Fruit fly (Drosophila melanogaster) whole organism, embryonic: ENCODE results near the gene CG34039.

Experiments
- ATbp ChIP-seq: fragments of 200-800 bp; sonication (Bioruptor generic); optimal IDR thresholded peaks from 2 replicates; lab custom pipeline; 2017; ENCODE audit warnings: missing biosample characterization, mild to moderate bottlenecking, missing genetic modification characterization, missing genetic modification reagents
- Abd-B ChIP-seq: fragments of 200-800 bp; sonication (Bioruptor generic); optimal IDR thresholded peaks from 2 replicates; lab custom pipeline; 2018; ENCODE audit warnings: missing biosample characterization, mild to moderate bottlenecking, missing genetic modification characterization, moderate library complexity
- Bteb2 ChIP-seq: fragments of 200-800 bp; sonication (Bioruptor generic); optimal IDR thresholded peaks from 2 replicates; lab custom pipeline; 2016; ENCODE audit warnings: missing biosample characterization, missing genetic modification characterization
- CG10366 ChIP-seq: fragments of 200-800 bp; sonication (Bioruptor generic); IDR thresholded peaks from 2 replicates; pipeline ENCODE4 v1.3.6; 2022; ENCODE audit warnings: missing biosample characterization, missing genetic modification characterization
- CG11247 ChIP-seq: fragments of 200-800 bp; sonication (Bioruptor generic); IDR thresholded peaks from 2 replicates; pipeline ENCODE4 v1.3.6; 2022; ENCODE audit warnings: missing biosample characterization, missing genetic modification characterization
- CG11398 ChIP-seq: fragments of 200-800 bp; sonication (Bioruptor generic); optimal IDR thresholded peaks from 2 replicates; lab custom pipeline; 2016; ENCODE audit warnings: missing biosample characterization, missing genetic modification characterization
- CG11456 ChIP-seq: fragments of 200-800 bp; sonication (Bioruptor generic); IDR thresholded peaks from 3 replicates; pipeline ENCODE4 v1.3.6; 2022; ENCODE audit warnings: missing biosample characterization, missing genetic modification characterization
- CG11723 ChIP-seq: fragments of 200-800 bp; sonication (Bioruptor generic); optimal IDR thresholded peaks from 2 replicates; lab custom pipeline; 2017; ENCODE audit warnings: missing biosample characterization, mild to moderate bottlenecking, missing genetic modification characterization
- CG12744 ChIP-seq: fragments of 200-800 bp; sonication (Bioruptor generic); optimal IDR thresholded peaks from 2 replicates; lab custom pipeline; 2016; ENCODE audit warnings: missing biosample characterization, missing genetic modification characterization
- CG12769 ChIP-seq: fragments of 200-800 bp; sonication (Bioruptor generic); optimal IDR thresholded peaks from 2 replicates; lab custom pipeline; 2019; ENCODE audit warnings: missing biosample characterization, mild to moderate bottlenecking, missing genetic modification characterization, moderate library complexity
- CG14050 ChIP-seq: fragments of 200-800 bp; sonication (Bioruptor generic); IDR thresholded peaks from 3 replicates; pipeline ENCODE4 v1.3.6; 2022; ENCODE audit warnings: missing biosample characterization, missing genetic modification characterization
- CG14710 ChIP-seq: fragments of 200-800 bp; sonication (Bioruptor generic); optimal IDR thresholded peaks from 3 replicates; lab custom pipeline; 2019; ENCODE audit warnings: missing biosample characterization, mild to moderate bottlenecking, missing genetic modification characterization, moderate library complexity
- CG17802 ChIP-seq: fragments of 200-800 bp; sonication (Bioruptor generic); optimal IDR thresholded peaks from 2 replicates; lab custom pipeline; 2018; ENCODE audit warnings: missing biosample characterization, mild to moderate bottlenecking, missing genetic modification characterization, moderate library complexity
- CG34422 ChIP-seq: fragments of 200-800 bp; sonication (Bioruptor generic); IDR thresholded peaks from 3 replicates; pipeline ENCODE4 v1.3.6; 2022; ENCODE audit warnings: missing biosample characterization, missing genetic modification characterization
- CG42726 ChIP-seq: fragments of 200-800 bp; sonication (Bioruptor generic); IDR thresholded peaks from 2 replicates; pipeline ENCODE4 v1.3.6; 2022; ENCODE audit warnings: missing biosample characterization, missing genetic modification characterization; ENCODE audit not compliant: partially characterized antibody
- CG5180 ChIP-seq: fragments of 200-800 bp; sonication (Bioruptor generic); optimal IDR thresholded peaks from 3 replicates; lab custom pipeline; 2017; ENCODE audit warnings: missing biosample characterization, missing genetic modification characterization, mild to moderate bottlenecking, moderate library complexity, missing genetic modification reagents
- CG6683 ChIP-seq: fragments of 200-800 bp; sonication (Bioruptor generic); optimal IDR thresholded peaks from 2 replicates; lab custom pipeline; 2017; ENCODE audit warnings: missing biosample characterization, mild to moderate bottlenecking, missing genetic modification characterization, missing genetic modification reagents
- CG7556 ChIP-seq: fragments of 200-800 bp; sonication (Bioruptor generic); optimal IDR thresholded peaks from 2 replicates; lab custom pipeline; 2017; ENCODE audit warnings: missing biosample characterization, mild to moderate bottlenecking, missing genetic modification characterization
- CG7963 ChIP-seq: fragments of 200-800 bp; sonication (Bioruptor generic); IDR thresholded peaks from 3 replicates; pipeline ENCODE4 v1.3.6; 2022; ENCODE audit warnings: missing biosample characterization, missing genetic modification characterization; ENCODE audit not compliant: partially characterized antibody
- CG8359 ChIP-seq: fragments of 200-800 bp; sonication (Bioruptor generic); optimal IDR thresholded peaks from 2 replicates; lab custom pipeline; 2017; ENCODE audit warnings: missing biosample characterization, mild to moderate bottlenecking, missing genetic modification characterization, borderline replicate concordance
- CG8765 ChIP-seq: fragments of 200-800 bp; sonication (Bioruptor generic); IDR thresholded peaks from 2 replicates; pipeline ENCODE4 v1.3.6; 2022; ENCODE audit warnings: missing biosample characterization, missing genetic modification characterization
- CG8924 ChIP-seq: fragments of 200-800 bp; optimal IDR thresholded peaks from 3 replicates; lab custom pipeline; 2019; ENCODE audit warnings: missing biosample characterization, mild to moderate bottlenecking, missing genetic modification characterization, moderate library complexity
- CG9437 ChIP-seq: fragments of 200-800 bp; sonication (Bioruptor generic); optimal IDR thresholded peaks from 2 replicates; lab custom pipeline; 2018; ENCODE audit warnings: missing biosample characterization, mild to moderate bottlenecking, missing genetic modification characterization
- Dip2 ChIP-seq: fragments of 200-800 bp; sonication (Bioruptor generic); IDR thresholded peaks from 2 replicates; pipeline ENCODE4 v1.3.6; 2022; ENCODE audit warnings: missing biosample characterization, missing genetic modification characterization
- Fer3 ChIP-seq: fragments of 200-800 bp; sonication (Bioruptor generic); optimal IDR thresholded peaks from 2 replicates; lab custom pipeline; 2018; ENCODE audit warnings: missing biosample characterization, mild to moderate bottlenecking, missing genetic modification characterization, moderate library complexity
- GATAe ChIP-seq: fragments of 200-800 bp; sonication (Bioruptor generic); conservative IDR thresholded peaks from 2 replicates; pipeline ENCODE4 v1.3.6; 2022; ENCODE audit warnings: missing biosample characterization, missing genetic modification characterization
- Gug ChIP-seq: fragments of 200-800 bp; sonication (Bioruptor generic); IDR thresholded peaks from 4 replicates; pipeline ENCODE4 v1.3.6; 2022; ENCODE audit warnings: missing biosample characterization, missing genetic modification characterization
- HLH3B ChIP-seq: fragments of 200-800 bp; sonication (Bioruptor generic); IDR thresholded peaks from 2 replicates; pipeline ENCODE4 v1.3.6; 2022; ENCODE audit warnings: missing biosample characterization, missing genetic modification characterization
- Hr51 ChIP-seq, 2 experiments: fragments of 200-800 bp; sonication (Bioruptor generic); optimal IDR thresholded peaks; 2 replicates in 1 of 2; 3 replicates in 1 of 2; lab custom pipeline; 2016 to 2018; ENCODE audit warnings: missing biosample characterization in 2 of 2, missing genetic modification characterization in 2 of 2, mild to moderate bottlenecking in 1 of 2, moderate library complexity in 1 of 2
- Jarid2 ChIP-seq: fragments of 200-800 bp; sonication (Bioruptor generic); optimal IDR thresholded peaks from 3 replicates; lab custom pipeline; 2017; ENCODE audit warnings: mild to moderate bottlenecking, missing biosample characterization, missing genetic modification reagents, missing genetic modification characterization
- Myb ChIP-seq: fragments of 200-800 bp; sonication (Bioruptor generic); optimal IDR thresholded peaks from 2 replicates; lab custom pipeline; 2016; ENCODE audit warnings: missing biosample characterization, missing genetic modification characterization
- Optix ChIP-seq: fragments of 200-800 bp; sonication (Bioruptor generic); IDR thresholded peaks from 3 replicates; pipeline ENCODE4 v1.3.6; 2022; ENCODE audit warnings: missing biosample characterization, missing genetic modification characterization
- Pdp1 ChIP-seq, 2 experiments: fragments of 200-800 bp; sonication (Bioruptor generic); optimal IDR thresholded peaks; 3 replicates each; lab custom pipeline; 2016; ENCODE audit warnings: missing biosample characterization in 2 of 2, missing genetic modification characterization in 2 of 2, mild to moderate bottlenecking in 1 of 2, moderate library complexity in 1 of 2
- chif ChIP-seq, 2 experiments: fragments of 200-800 bp; sonication (Bioruptor generic); optimal IDR thresholded peaks; 3 replicates each; lab custom pipeline; 2016; ENCODE audit warnings: missing biosample characterization in 2 of 2, missing genetic modification characterization in 2 of 2
- dan ChIP-seq: fragments of 200-800 bp; sonication (Bioruptor generic); IDR thresholded peaks from 2 replicates; pipeline ENCODE4 v1.3.6; 2022; ENCODE audit warnings: missing biosample characterization, missing genetic modification characterization
- disco-r ChIP-seq: fragments of 200-800 bp; sonication (Bioruptor generic); optimal IDR thresholded peaks from 2 replicates; lab custom pipeline; 2016; ENCODE audit warnings: missing biosample characterization, missing genetic modification characterization
- grn ChIP-seq: fragments of 200-800 bp; sonication (Bioruptor generic); optimal IDR thresholded peaks from 3 replicates; lab custom pipeline; 2017; ENCODE audit warnings: missing biosample characterization, missing genetic modification characterization
- hkb ChIP-seq, 2 experiments: fragments of 200-800 bp in 1 of 2; fragments of >200 bp in 1 of 2; sonication (Bioruptor generic) in 1 of 2; IDR thresholded peaks in 1 of 2; optimal IDR thresholded peaks in 1 of 2; 2 replicates each; pipeline versions ENCODE4 v1.3.6 to Lab custom; 2017 to 2022; ENCODE audit warnings: missing biosample characterization in 1 of 2, missing genetic modification characterization in 1 of 2
- hth ChIP-seq: fragments of >200 bp; optimal IDR thresholded peaks from 2 replicates; lab custom pipeline; 2017; ENCODE audit warnings: inconsistent platforms
- insv ChIP-seq, 2 experiments: fragments of 200-800 bp; sonication (Bioruptor generic); optimal IDR thresholded peaks; 3 replicates each; lab custom pipeline; 2016 to 2018; ENCODE audit warnings: missing biosample characterization in 2 of 2, missing genetic modification characterization in 2 of 2
- jumu ChIP-seq: fragments of 200-800 bp; sonication (Bioruptor generic); optimal IDR thresholded peaks from 3 replicates; lab custom pipeline; 2016; ENCODE audit warnings: missing biosample characterization, missing genetic modification characterization
- lab ChIP-seq: fragments of 200-800 bp; sonication (Bioruptor generic); optimal IDR thresholded peaks from 3 replicates; lab custom pipeline; 2017; ENCODE audit warnings: missing biosample characterization, missing genetic modification characterization, mild to moderate bottlenecking, moderate library complexity, missing genetic modification reagents
- lola ChIP-seq, 3 experiments: fragments of >200 bp in 2 of 3; fragments of 200-800 bp in 1 of 3; sonication (Bioruptor generic) in 1 of 3; optimal IDR thresholded peaks; 2 replicates each; lab custom pipeline; 2017 to 2019; ENCODE audit warnings: missing biosample characterization in 3 of 3, missing genetic modification characterization in 3 of 3, mild to moderate bottlenecking in 1 of 3, moderate library complexity in 1 of 3
- lov ChIP-seq, 2 experiments: fragments of 200-800 bp in 1 of 2; fragments of >200 bp in 1 of 2; sonication (Bioruptor generic) in 1 of 2; IDR thresholded peaks in 1 of 2; optimal IDR thresholded peaks in 1 of 2; 2 replicates in 1 of 2; 3 replicates in 1 of 2; pipeline versions ENCODE4 v1.3.6 to Lab custom; 2017 to 2022; ENCODE audit warnings: missing biosample characterization in 1 of 2, missing genetic modification characterization in 1 of 2
- oc ChIP-seq: fragments of 200-800 bp; sonication (Bioruptor generic); optimal IDR thresholded peaks from 2 replicates; lab custom pipeline; 2018; ENCODE audit warnings: missing biosample characterization, mild to moderate bottlenecking, missing genetic modification characterization, moderate library complexity
- org-1 ChIP-seq: fragments of 200-800 bp; sonication (Bioruptor generic); optimal IDR thresholded peaks from 2 replicates; lab custom pipeline; 2017; ENCODE audit warnings: missing biosample characterization, missing genetic modification characterization
- peb ChIP-seq: fragments of 200-800 bp; sonication (Bioruptor generic); IDR thresholded peaks from 2 replicates; pipeline ENCODE4 v1.3.6; 2022; ENCODE audit warnings: missing biosample characterization, missing genetic modification characterization
- repo ChIP-seq: fragments of 200-800 bp; sonication (Bioruptor generic); optimal IDR thresholded peaks from 2 replicates; lab custom pipeline; 2016; ENCODE audit warnings: missing biosample characterization, missing genetic modification characterization
- rib ChIP-seq: fragments of 200-800 bp; sonication (Bioruptor generic); IDR thresholded peaks from 2 replicates; pipeline ENCODE4 v1.3.6; 2022; ENCODE audit warnings: missing biosample characterization, missing genetic modification characterization

The CG34039 gene

DNA sequence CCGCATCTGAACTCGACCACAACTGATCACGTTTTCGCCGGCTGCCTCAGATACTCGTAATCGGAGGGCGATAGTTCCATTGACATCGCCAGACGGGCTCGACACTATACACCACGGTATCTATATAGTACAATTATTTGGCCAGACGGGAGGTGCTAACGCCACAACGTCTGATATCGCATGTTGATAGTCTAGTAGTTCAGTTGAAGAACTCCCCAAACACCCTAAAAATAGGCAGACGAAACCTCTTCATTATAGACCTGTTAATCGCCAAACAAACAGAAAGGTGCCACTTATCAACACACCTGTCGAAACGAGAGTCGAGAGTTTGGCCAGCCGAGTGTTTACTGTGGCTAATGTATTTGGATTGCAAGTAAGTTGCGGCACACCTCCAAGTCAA lies 4.7 kb upstream of the CG34039 start (continued):
- TF ChIP-seq oc (tag; lab: Kevin White, UChicago): peak; percentile 25
- TF ChIP-seq disco-r (GFP tag; lab: Kevin White, UChicago): no peak
- peak; percentile 22 for TF ChIP-seq CG14710 (tag; lab: Kevin White, UChicago)
- no peak for TF ChIP-seq hth (lab: Kevin White, UChicago)
- no peak for TF ChIP-seq Dip2 (GFP tag; lab: Robert Waterston, UW)
- TF ChIP-seq CG6683 (GFP tag; lab: Kevin White, UChicago): no peak
- no peak for TF ChIP-seq CG9437 (GFP tag; lab: Kevin White, UChicago)
- no peak for TF ChIP-seq CG7963 (GFP tag; lab: Robert Waterston, UW)
- peak; percentile 23 for TF ChIP-seq org-1 (GFP tag; lab: Kevin White, UChicago)
- no peak for TF ChIP-seq peb
- TF ChIP-seq CG42726 (GFP tag; lab: Robert Waterston, UW): no peak
- no peak for TF ChIP-seq CG8765
- TF ChIP-seq CG17802: no peak
- no peak for TF ChIP-seq GATAe (GFP tag; lab: Robert Waterston, UW)
- no peak for TF ChIP-seq CG11247 (GFP tag; lab: Robert Waterston, UW)
- peak in 1 of 2 experiments; percentile 65 for TF ChIP-seq Pdp1 (GFP tag; optimal IDR thresholded peaks at IDR 0.05; lab: Kevin White, UChicago)
- peak; percentile 62 for TF ChIP-seq CG8359 (GFP tag; lab: Kevin White, UChicago)
- no peak for TF ChIP-seq CG11398 (GFP tag; lab: Kevin White, UChicago)
- no peak for TF ChIP-seq chif (GFP tag; optimal IDR thresholded peaks at IDR 0.05; lab: Kevin White, UChicago)
- no peak for TF ChIP-seq dan (GFP tag; lab: Robert Waterston, UW)
- TF ChIP-seq CG11723 (GFP tag; lab: Kevin White, UChicago): peak; percentile 56
- TF ChIP-seq CG12769: peak; percentile 58
- TF ChIP-seq CG8924 (tag; lab: Kevin White, UChicago): peak; percentile 21
- TF ChIP-seq CG7556: no peak
- peak; percentile 29 for TF ChIP-seq Fer3 (tag; lab: Kevin White, UChicago)
- no peak for TF ChIP-seq repo (GFP tag; lab: Kevin White, UChicago)
- TF ChIP-seq lov (optimal IDR thresholded peaks at IDR 0.05; lab: Kevin White, UChicago): no peak
- TF ChIP-seq lov (GFP tag; IDR thresholded peaks at IDR 0.05; lab: Robert Waterston, UW): no peak
- no peak for TF ChIP-seq jumu (GFP tag; lab: Kevin White, UChicago)
- no peak for TF ChIP-seq CG34422
- no peak for TF ChIP-seq CG10366 (GFP tag; lab: Robert Waterston, UW)
- TF ChIP-seq rib (GFP tag; lab: Robert Waterston, UW): peak; percentile 64
- TF ChIP-seq CG12744: no peak
- TF ChIP-seq Myb: no peak
- peak; percentile 51; the same call in 1 of the 2 replicates for TF ChIP-seq HLH3B
- no peak for TF ChIP-seq hkb (optimal IDR thresholded peaks at IDR 0.05; lab: Kevin White, UChicago)
- peak; percentile 58 for TF ChIP-seq hkb (GFP tag; IDR thresholded peaks at IDR 0.05; lab: Robert Waterston, UW)
- peak; percentile 85 for TF ChIP-seq grn
- TF ChIP-seq Jarid2: peak; percentile 25
- TF ChIP-seq insv (GFP tag; optimal IDR thresholded peaks at IDR 0.05; lab: Kevin White, UChicago): peak in 1 of 2 experiments; percentile 29
- no peak for TF ChIP-seq Gug
- no peak for TF ChIP-seq Abd-B (GFP tag; lab: Kevin White, UChicago)
- no peak for TF ChIP-seq Bteb2
- peak; percentile 67 for TF ChIP-seq CG5180 (GFP tag; lab: Kevin White, UChicago)
- TF ChIP-seq lola (GFP tag; optimal IDR thresholded peaks at IDR 0.05; lab: Kevin White, UChicago): peak in 1 of 3 experiments; percentile 28
- no peak for TF ChIP-seq CG11456 (GFP tag; lab: Robert Waterston, UW)
- TF ChIP-seq CG14050 (GFP tag; lab: Robert Waterston, UW): no peak
- no peak; the same call in 2 of the 3 replicates for TF ChIP-seq Optix (GFP tag; lab: Robert Waterston, UW)
- peak; percentile 72 for TF ChIP-seq lab (GFP tag; lab: Kevin White, UChicago)
- TF ChIP-seq Hr51 (GFP tag; optimal IDR thresholded peaks at IDR 0.05; lab: Kevin White, UChicago): peak in 1 of 2 experiments; percentile 10
- TF ChIP-seq ATbp (GFP tag; lab: Kevin White, UChicago): peak; percentile 64
